Worm (Caenorhabditis elegans) whole organism, mixed stage, embryonic: Measurements from ENCODE around the gene sfxn-1.1.

Experiments
- blmp-1 ChIP-seq: fragments of 150-350 bp; optimal IDR thresholded peaks from 2 replicates; lab custom pipeline; 2014; ENCODE audit warnings: missing biosample characterization, missing genetic modification characterization
- ceh-39 ChIP-seq: fragments of 150-350 bp; optimal IDR thresholded peaks from 2 replicates; lab custom pipeline; 2014; ENCODE audit warnings: missing biosample characterization, missing genetic modification characterization
- ceh-43 ChIP-seq: fragments of 200-800 bp; sonication (Bioruptor generic); optimal IDR thresholded peaks from 2 replicates; lab custom pipeline; 2018; ENCODE audit warnings: mild to moderate bottlenecking, missing genetic modification characterization, moderate library complexity, missing compliant biosample characterization
- ceh-83 ChIP-seq: fragments of 200-800 bp; sonication (Bioruptor generic); optimal IDR thresholded peaks from 2 replicates; lab custom pipeline; 2018; ENCODE audit warnings: mild to moderate bottlenecking, missing genetic modification characterization, missing compliant biosample characterization
- ces-1 ChIP-seq: fragments of 150-350 bp; optimal IDR thresholded peaks from 2 replicates; lab custom pipeline; 2014; ENCODE audit warnings: missing biosample characterization, missing genetic modification reagents, missing genetic modification characterization
- cnd-1 ChIP-seq: fragments of 200-800 bp; sonication (Bioruptor generic); optimal IDR thresholded peaks from 2 replicates; lab custom pipeline; 2018; ENCODE audit warnings: mild to moderate bottlenecking, missing genetic modification characterization, missing compliant biosample characterization
- drap-1 ChIP-seq: fragments of 200-800 bp; sonication (Bioruptor generic); optimal IDR thresholded peaks from 3 replicates; lab custom pipeline; 2018; ENCODE audit warnings: mild to moderate bottlenecking, missing genetic modification characterization, missing compliant biosample characterization
- elt-1 ChIP-seq: sonication (generic microtip); optimal IDR thresholded peaks from 2 replicates; lab custom pipeline; 2017; ENCODE audit warnings: missing genetic modification characterization, mild to moderate bottlenecking, missing compliant biosample characterization, antibody characterized with exemption, moderate library complexity, borderline replicate concordance; ENCODE audit not compliant: insufficient read depth
- elt-3 ChIP-seq: fragments of 150-350 bp; optimal IDR thresholded peaks from 2 replicates; lab custom pipeline; 2014; ENCODE audit warnings: missing biosample characterization, missing genetic modification characterization
- flh-1 ChIP-seq: fragments of 200-800 bp; sonication (Bioruptor generic); optimal IDR thresholded peaks from 2 replicates; lab custom pipeline; 2018; ENCODE audit warnings: mild to moderate bottlenecking, missing genetic modification characterization, moderate library complexity, missing compliant biosample characterization
- ham-2 ChIP-seq: fragments of 200-800 bp; sonication (Bioruptor generic); optimal IDR thresholded peaks from 2 replicates; lab custom pipeline; 2018; ENCODE audit warnings: mild to moderate bottlenecking, missing genetic modification characterization, missing compliant biosample characterization
- lin-13 ChIP-seq: fragments of 150-350 bp; optimal IDR thresholded peaks from 2 replicates; lab custom pipeline; 2014; ENCODE audit warnings: missing biosample characterization, missing genetic modification characterization
- lin-32 ChIP-seq: fragments of 200-800 bp; sonication (Bioruptor generic); optimal IDR thresholded peaks from 2 replicates; lab custom pipeline; 2018; ENCODE audit warnings: mild to moderate bottlenecking, missing genetic modification characterization, missing compliant biosample characterization
- lsy-2 ChIP-seq: fragments of 150-350 bp; optimal IDR thresholded peaks from 2 replicates; lab custom pipeline; 2014; ENCODE audit warnings: missing biosample characterization, missing genetic modification characterization
- mab-5 ChIP-seq: fragments of 150-350 bp; optimal IDR thresholded peaks from 2 replicates; lab custom pipeline; 2014; ENCODE audit warnings: missing biosample characterization, missing genetic modification characterization
- mls-2 ChIP-seq: sonication (generic microtip); optimal IDR thresholded peaks from 2 replicates; lab custom pipeline; 2016; ENCODE audit warnings: mild to moderate bottlenecking, missing genetic modification characterization, moderate library complexity, missing compliant biosample characterization
- nhr-12 ChIP-seq: fragments of 150-350 bp; optimal IDR thresholded peaks from 2 replicates; lab custom pipeline; 2014; ENCODE audit warnings: missing biosample characterization, missing genetic modification characterization
- nhr-2 ChIP-seq: fragments of 150-350 bp; optimal IDR thresholded peaks from 2 replicates; lab custom pipeline; 2014; ENCODE audit warnings: missing biosample characterization, missing genetic modification characterization
- nhr-237 ChIP-seq: fragments of 150-350 bp; optimal IDR thresholded peaks from 2 replicates; lab custom pipeline; 2014; ENCODE audit warnings: missing biosample characterization, missing genetic modification characterization
- nhr-28 ChIP-seq: fragments of 150-350 bp; optimal IDR thresholded peaks from 2 replicates; lab custom pipeline; 2014; ENCODE audit warnings: missing biosample characterization, missing genetic modification characterization
- nhr-76 ChIP-seq: sonication (generic microtip); optimal IDR thresholded peaks from 2 replicates; lab custom pipeline; 2017; ENCODE audit warnings: missing biosample characterization, missing genetic modification characterization
- pha-4 ChIP-seq: fragments of 150-350 bp; optimal IDR thresholded peaks from 2 replicates; lab custom pipeline; 2018; ENCODE audit warnings: missing biosample characterization, missing genetic modification reagents, missing genetic modification characterization
- sem-2 ChIP-seq: fragments of 200-800 bp; sonication (Bioruptor generic); optimal IDR thresholded peaks from 2 replicates; lab custom pipeline; 2018; ENCODE audit warnings: mild to moderate bottlenecking, missing genetic modification characterization, missing compliant biosample characterization
- sptf-1 ChIP-seq: sonication (generic microtip); optimal IDR thresholded peaks from 2 replicates; lab custom pipeline; 2017; ENCODE audit warnings: mild to moderate bottlenecking, missing genetic modification characterization, moderate library complexity, missing compliant biosample characterization
- tbx-8 ChIP-seq: fragments of 200-800 bp; sonication (Bioruptor generic); optimal IDR thresholded peaks from 2 replicates; lab custom pipeline; 2018; ENCODE audit warnings: mild to moderate bottlenecking, missing genetic modification characterization, moderate library complexity, missing compliant biosample characterization
- unc-120 ChIP-seq: sonication (generic microtip); optimal IDR thresholded peaks from 2 replicates; lab custom pipeline; 2017; ENCODE audit warnings: missing genetic modification characterization, missing compliant biosample characterization; ENCODE audit not compliant: poor library complexity, severe bottlenecking
- unc-39 ChIP-seq: fragments of 150-350 bp; optimal IDR thresholded peaks from 2 replicates; lab custom pipeline; 2014; ENCODE audit warnings: missing biosample characterization, missing genetic modification characterization
- unc-62 ChIP-seq: fragments of 150-350 bp; optimal IDR thresholded peaks from 2 replicates; lab custom pipeline; 2014; ENCODE audit warnings: missing biosample characterization, missing genetic modification reagents, missing genetic modification characterization
- zip-8 ChIP-seq: fragments of 150-350 bp; optimal IDR thresholded peaks from 2 replicates; lab custom pipeline; 2014; ENCODE audit warnings: missing biosample characterization, missing genetic modification characterization
- ztf-11 ChIP-seq: fragments of 150-350 bp; optimal IDR thresholded peaks from 2 replicates; lab custom pipeline; 2014; ENCODE audit warnings: missing biosample characterization, missing genetic modification characterization

The sfxn-1.1 gene

DNA sequence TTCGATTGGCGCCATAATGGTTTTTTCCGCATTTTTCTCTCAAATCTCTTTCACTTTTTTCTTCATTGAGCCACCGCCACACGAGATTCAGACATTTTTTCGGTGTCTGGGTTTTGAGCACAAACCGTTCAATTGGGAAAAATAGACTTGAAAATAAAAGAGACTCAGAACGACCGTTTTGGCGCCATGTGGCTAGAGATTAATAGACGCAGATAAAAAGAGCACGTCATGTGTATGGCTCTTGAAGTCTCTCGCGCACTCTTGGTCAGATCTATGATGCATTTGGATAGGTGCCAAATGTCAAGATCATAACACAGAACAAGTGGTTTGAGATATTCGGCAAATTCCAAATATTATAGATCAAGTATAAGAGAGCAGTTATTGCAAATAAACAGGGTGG is 37.3 kb downstream of the sfxn-1.1 start:
- TF ChIP-seq blmp-1 (tag; lab: Kevin White, UChicago) (no peak), unc-62 (GFP tag; lab: Kevin White, UChicago) (no peak), cnd-1 (tag; lab: Kevin White, UChicago) (no peak), lin-32 (GFP tag; lab: Kevin White, UChicago) (no peak), nhr-237 (tag; lab: Kevin White, UChicago) (no peak), ceh-83 (GFP tag; lab: Kevin White, UChicago) (no peak), sptf-1 (tag; lab: Kevin White, UChicago) (no peak), mab-5 (tag; lab: Kevin White, UChicago) (no peak), unc-120 (tag; lab: Kevin White, UChicago) (no peak), nhr-12 (tag; lab: Kevin White, UChicago) (no peak), elt-1 (no peak), ham-2 (GFP tag; lab: Kevin White, UChicago) (no peak), nhr-76 (tag; lab: Kevin White, UChicago) (no peak), nhr-2 (tag; lab: Kevin White, UChicago) (no peak), unc-39 (no peak), lsy-2 (tag; lab: Kevin White, UChicago) (no peak), ceh-43 (GFP tag; lab: Kevin White, UChicago) (no peak), zip-8 (tag; lab: Kevin White, UChicago) (no peak)
- TF ChIP-seq, all 35 proteins: peak for 0

DNA sequence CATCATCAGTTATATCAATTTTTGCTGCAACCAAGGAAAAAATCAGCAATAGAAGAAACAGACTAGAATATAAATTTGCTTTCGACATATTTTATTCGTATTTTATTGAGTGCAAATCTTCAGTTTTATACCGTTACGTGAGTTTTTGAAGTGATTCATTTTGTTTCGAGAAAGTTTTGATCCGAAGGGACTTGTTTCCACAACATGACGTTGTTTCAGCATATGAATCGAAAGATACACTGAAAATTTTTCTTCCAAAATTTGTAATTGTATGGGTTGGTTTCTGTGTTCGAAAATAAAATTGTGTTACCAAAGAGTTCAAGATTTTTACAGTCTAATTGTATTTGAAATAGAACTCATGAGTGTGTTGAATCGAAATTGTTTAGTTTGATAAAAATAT is 38.7 kb downstream of the sfxn-1.1 start, which contains the start of gene T19H5.7:
TSS of gene T19H5.7 (minus strand) at position 101 of the 400 bp plus-strand sequence.
- TF ChIP-seq drap-1 (GFP tag; lab: Kevin White, UChicago) (no peak), mls-2 (tag; lab: Kevin White, UChicago) (no peak), sem-2 (GFP tag; lab: Kevin White, UChicago) (no peak), tbx-8 (no peak), unc-120 (tag; lab: Kevin White, UChicago) (no peak), ham-2 (GFP tag; lab: Kevin White, UChicago) (no peak), ceh-83 (GFP tag; lab: Kevin White, UChicago) (no peak), nhr-2 (tag; lab: Kevin White, UChicago) (no peak), ces-1 (GFP tag; lab: Kevin White, UChicago) (no peak), nhr-28 (tag; lab: Kevin White, UChicago) (no peak), pha-4 (tag; lab: Kevin White, UChicago) (no peak), ceh-39 (tag; lab: Kevin White, UChicago) (no peak), flh-1 (GFP tag; lab: Kevin White, UChicago) (no peak), lsy-2 (tag; lab: Kevin White, UChicago) (no peak), unc-39 (no peak), lin-13 (tag; lab: Kevin White, UChicago) (no peak), elt-3 (tag; lab: Kevin White, UChicago) (no peak), nhr-12 (tag; lab: Kevin White, UChicago) (no peak)

DNA sequence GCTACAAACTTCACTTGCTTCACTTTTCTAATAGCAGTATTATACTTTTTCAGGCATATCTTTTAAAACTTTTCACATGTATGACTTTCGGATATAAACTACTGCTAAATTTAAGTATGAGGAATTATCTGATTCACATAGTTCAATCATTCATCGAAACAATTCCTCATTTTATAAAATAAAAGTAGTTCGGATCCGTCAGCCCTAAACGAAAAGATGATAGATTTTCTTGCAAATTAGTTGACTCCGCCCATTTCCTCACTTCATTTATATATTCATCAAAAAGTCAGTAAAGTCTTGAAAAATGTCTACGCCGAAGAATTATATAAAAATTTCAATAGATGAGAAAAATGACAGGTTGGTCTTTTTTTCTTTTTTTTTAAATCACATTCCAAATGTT is 41.1 kb downstream of the sfxn-1.1 start, which contains the start of gene chil-27:
TSS of gene chil-27 (plus strand) at position 301 of the 400 bp plus-strand sequence.
- TF ChIP-seq sptf-1 (tag; lab: Kevin White, UChicago) = no peak
- no peak for TF ChIP-seq sem-2 (GFP tag; lab: Kevin White, UChicago)

ce11 chrII:9474367-9475105 is 44.1 kb downstream of the sfxn-1.1 start, which contains the start of the genes chil-25 and chil-26:
Gene chil-25, minus strand, starts transcription at chrII:9474467.
Gene chil-26, plus strand, starts transcription at chrII:9475055.
- no peak for TF ChIP-seq lin-32 (GFP tag; lab: Kevin White, UChicago)
- no peak for TF ChIP-seq nhr-12 (tag; lab: Kevin White, UChicago)
- TF ChIP-seq elt-1 = no peak
- no peak for TF ChIP-seq nhr-2 (tag; lab: Kevin White, UChicago)
- TF ChIP-seq nhr-237 (tag; lab: Kevin White, UChicago) = no peak
- TF ChIP-seq unc-120 (tag; lab: Kevin White, UChicago) = no peak
- TF ChIP-seq unc-62 (GFP tag; lab: Kevin White, UChicago) = no peak
- no peak for TF ChIP-seq sptf-1 (tag; lab: Kevin White, UChicago)
- TF ChIP-seq zip-8 (tag; lab: Kevin White, UChicago) = no peak
- TF ChIP-seq ztf-11 (tag; lab: Kevin White, UChicago) = no peak
- TF ChIP-seq lin-13 (tag; lab: Kevin White, UChicago) = no peak
- no peak for TF ChIP-seq ces-1 (GFP tag; lab: Kevin White, UChicago)
- TF ChIP-seq ceh-43 (GFP tag; lab: Kevin White, UChicago) = no peak
- no peak for TF ChIP-seq unc-39
- TF ChIP-seq ceh-83 (GFP tag; lab: Kevin White, UChicago) = no peak
- no peak for TF ChIP-seq ham-2 (GFP tag; lab: Kevin White, UChicago)
